Worm (Caenorhabditis elegans) whole organism, L3 larva: ENCODE measurements around the gene wrk-1.

ENCODE experiments used
- ceh-9 ChIP-seq: sonication (generic microtip); optimal IDR thresholded peaks from 2 replicates; lab custom pipeline; 2018; ENCODE audit warnings: missing biosample characterization, missing genetic modification characterization
- elt-2 ChIP-seq: sonication (generic microtip); optimal IDR thresholded peaks from 2 replicates; lab custom pipeline; 2016; ENCODE audit warnings: missing genetic modification reagents, mild to moderate bottlenecking, missing genetic modification characterization, missing compliant biosample characterization
- lin-15B ChIP-seq: fragments of 150-350 bp; optimal IDR thresholded peaks from 2 replicates; lab custom pipeline; 2014; ENCODE audit warnings: missing biosample characterization, missing genetic modification characterization
- lin-39 ChIP-seq: fragments of 150-350 bp; optimal IDR thresholded peaks from 2 replicates; lab custom pipeline; 2018; ENCODE audit warnings: missing biosample characterization, missing genetic modification reagents, missing genetic modification characterization
- nhr-11 ChIP-seq: fragments of 150-350 bp; optimal IDR thresholded peaks from 2 replicates; lab custom pipeline; 2014; ENCODE audit warnings: missing biosample characterization, missing genetic modification characterization
- nhr-23 ChIP-seq: fragments of 150-350 bp; optimal IDR thresholded peaks from 2 replicates; lab custom pipeline; 2014; ENCODE audit warnings: missing biosample characterization, missing genetic modification reagents, missing genetic modification characterization
- nhr-28 ChIP-seq: fragments of 150-350 bp; optimal IDR thresholded peaks from 2 replicates; lab custom pipeline; 2014; ENCODE audit warnings: missing biosample characterization, missing genetic modification characterization
- nhr-77 ChIP-seq: fragments of 150-350 bp; optimal IDR thresholded peaks from 2 replicates; lab custom pipeline; 2014; ENCODE audit warnings: missing biosample characterization, missing genetic modification characterization
- pqm-1 ChIP-seq: fragments of 150-350 bp; optimal IDR thresholded peaks from 2 replicates; lab custom pipeline; 2017; ENCODE audit warnings: missing biosample characterization, missing genetic modification characterization, inconsistent platforms
- skn-1 ChIP-seq: fragments of 150-350 bp; optimal IDR thresholded peaks from 2 replicates; lab custom pipeline; 2014; ENCODE audit warnings: missing biosample characterization, missing genetic modification characterization
- snpc-4 ChIP-seq: fragments of 150-350 bp; optimal IDR thresholded peaks from 2 replicates; lab custom pipeline; 2014; ENCODE audit warnings: missing biosample characterization, missing genetic modification characterization
- ztf-11 ChIP-seq: fragments of 150-350 bp; optimal IDR thresholded peaks from 2 replicates; lab custom pipeline; 2014; ENCODE audit warnings: missing biosample characterization, missing genetic modification characterization

- TF ChIP-seq nhr-28 (tag; lab: Kevin White, UChicago) (no peak), nhr-23 (tag; lab: Kevin White, UChicago) (no peak), ztf-11 (tag; lab: Kevin White, UChicago) (no peak), skn-1 (tag; lab: Kevin White, UChicago) (no peak), snpc-4 (tag; lab: Kevin White, UChicago) (no peak), nhr-77 (no peak), ceh-9 (tag; lab: Kevin White, UChicago) (no peak), elt-2 (tag; lab: Kevin White, UChicago) (no peak), pqm-1 (tag; lab: Kevin White, UChicago) (no peak), lin-15B (tag; lab: Kevin White, UChicago) (no peak), lin-39 (tag; lab: Kevin White, UChicago) (no peak), nhr-11 (tag; lab: Kevin White, UChicago) (no peak)
Observed at ce11 chrX:8367553-8367952, 24.8 kb downstream of the wrk-1 start, which contains the start of gene F40B5.2.
